Worm (Caenorhabditis elegans) whole organism, young adult: ENCODE measurements around the gene lin-42.

Source experiments
- B0261.1 ChIP-seq: sonication (generic microtip); optimal IDR thresholded peaks from 2 replicates; lab custom pipeline; 2016; ENCODE audit warnings: mild to moderate bottlenecking, missing genetic modification characterization, moderate library complexity, missing compliant biosample characterization
- F57C9.4 ChIP-seq: sonication (generic microtip); optimal IDR thresholded peaks from 2 replicates; lab custom pipeline; 2017; ENCODE audit warnings: mild to moderate bottlenecking, missing genetic modification characterization, missing compliant biosample characterization
- T07F8.4 ChIP-seq: sonication (generic microtip); optimal IDR thresholded peaks from 2 replicates; lab custom pipeline; 2016; ENCODE audit warnings: mild to moderate bottlenecking, missing genetic modification characterization, moderate library complexity, missing compliant biosample characterization
- Y67H2A.10 ChIP-seq: fragments of 200-800 bp; sonication (Bioruptor generic); conservative IDR thresholded peaks from 2 replicates; pipeline ENCODE4 v1.3.6; 2022; ENCODE audit warnings: missing genetic modification reagents, missing genetic modification characterization, missing compliant biosample characterization
- ZK185.1 ChIP-seq: sonication (generic microtip); optimal IDR thresholded peaks from 2 replicates; lab custom pipeline; 2016; ENCODE audit warnings: mild to moderate bottlenecking, missing genetic modification characterization, missing compliant biosample characterization; ENCODE audit not compliant: poor library complexity, severe bottlenecking
- ama-1 ChIP-seq, 3 experiments: fragments of 150-350 bp in 1 of 3; sonication (generic microtip) in 2 of 3; optimal IDR thresholded peaks; 2 replicates each; lab custom pipeline; 2014 to 2018; ENCODE audit warnings: missing biosample characterization in 2 of 3, missing genetic modification characterization in 2 of 3, missing genetic modification reagents in 2 of 3
- attf-5 ChIP-seq: fragments of 200-800 bp; sonication (Bioruptor generic); optimal IDR thresholded peaks from 2 replicates; lab custom pipeline; 2018; ENCODE audit warnings: mild to moderate bottlenecking, missing genetic modification characterization, missing compliant biosample characterization
- bed-1 ChIP-seq: fragments of 200-800 bp; sonication (Bioruptor generic); IDR thresholded peaks from 2 replicates; pipeline ENCODE4 v1.3.6; 2022; ENCODE audit warnings: missing genetic modification reagents, missing genetic modification characterization, missing compliant biosample characterization
- ceh-27 ChIP-seq: fragments of 200-800 bp; sonication (Bioruptor generic); optimal IDR thresholded peaks from 2 replicates; lab custom pipeline; 2018; ENCODE audit warnings: mild to moderate bottlenecking, missing genetic modification characterization, moderate library complexity, missing compliant biosample characterization
- ceh-40 ChIP-seq: fragments of 200-800 bp; sonication (Bioruptor generic); IDR thresholded peaks from 2 replicates; pipeline ENCODE4 v1.3.6; 2022; ENCODE audit warnings: missing genetic modification characterization, missing compliant biosample characterization
- ceh-58 ChIP-seq: fragments of 200-800 bp; sonication (Bioruptor generic); IDR thresholded peaks from 2 replicates; pipeline ENCODE4 v1.3.6; 2022; ENCODE audit warnings: missing genetic modification characterization, missing compliant biosample characterization
- ceh-79 ChIP-seq: sonication (generic microtip); optimal IDR thresholded peaks from 2 replicates; lab custom pipeline; 2017; ENCODE audit warnings: mild to moderate bottlenecking, missing genetic modification characterization, missing compliant biosample characterization
- ekl-4 ChIP-seq: fragments of 200-800 bp; sonication (Bioruptor generic); IDR thresholded peaks from 2 replicates; pipeline ENCODE4 v1.3.6; 2022; ENCODE audit warnings: missing genetic modification reagents, missing genetic modification characterization, missing compliant biosample characterization
- ets-4 ChIP-seq: fragments of 200-800 bp; sonication (Bioruptor generic); optimal IDR thresholded peaks from 2 replicates; lab custom pipeline; 2018; ENCODE audit warnings: mild to moderate bottlenecking, missing genetic modification characterization, missing compliant biosample characterization
- fkh-3 ChIP-seq: sonication (generic microtip); optimal IDR thresholded peaks from 2 replicates; lab custom pipeline; 2016; ENCODE audit warnings: mild to moderate bottlenecking, missing genetic modification characterization, missing compliant biosample characterization
- him-1 ChIP-seq: sonication (generic microtip); optimal IDR thresholded peaks from 2 replicates; lab custom pipeline; 2016; ENCODE audit warnings: missing genotype, missing genetic modification reagents, missing genetic modification characterization, missing compliant biosample characterization
- hmg-1.2 ChIP-seq: fragments of 200-800 bp; sonication (Bioruptor generic); IDR thresholded peaks from 2 replicates; pipeline ENCODE4 v1.3.6; 2022; ENCODE audit warnings: missing genetic modification reagents, missing genetic modification characterization, missing compliant biosample characterization
- let-526 ChIP-seq: fragments of 200-800 bp; sonication (Bioruptor generic); IDR thresholded peaks from 2 replicates; pipeline ENCODE4 v1.3.6; 2022; ENCODE audit warnings: missing genetic modification reagents, missing genetic modification characterization, missing compliant biosample characterization
- lin-54 ChIP-seq: fragments of 200-800 bp; sonication (Bioruptor generic); optimal IDR thresholded peaks from 2 replicates; lab custom pipeline; 2018; ENCODE audit warnings: mild to moderate bottlenecking, missing genetic modification characterization, missing compliant biosample characterization
- nfya-1 ChIP-seq: sonication (generic microtip); optimal IDR thresholded peaks from 2 replicates; lab custom pipeline; 2017; ENCODE audit warnings: antibody characterized with exemption, missing compliant biosample characterization, missing genetic modification characterization, borderline replicate concordance; ENCODE audit not compliant: insufficient read depth
- nhr-80 ChIP-seq: sonication (generic microtip); optimal IDR thresholded peaks from 2 replicates; lab custom pipeline; 2016; ENCODE audit warnings: missing genetic modification characterization, missing compliant biosample characterization
- rcor-1 ChIP-seq: fragments of 200-800 bp; sonication (Bioruptor generic); IDR thresholded peaks from 2 replicates; pipeline ENCODE4 v1.3.6; 2022; ENCODE audit warnings: missing genetic modification reagents, missing genetic modification characterization, missing compliant biosample characterization
- rec-8 ChIP-seq, 2 experiments: sonication (generic microtip); optimal IDR thresholded peaks; 2 replicates each; lab custom pipeline; 2016; ENCODE audit warnings: mild to moderate bottlenecking in 2 of 2, missing genetic modification characterization in 2 of 2, missing genetic modification reagents in 2 of 2, missing genotype in 2 of 2, missing biosample characterization in 1 of 2, missing compliant biosample characterization in 1 of 2, moderate library complexity in 1 of 2
- repo-1 ChIP-seq: sonication (generic microtip); optimal IDR thresholded peaks from 2 replicates; lab custom pipeline; 2017; ENCODE audit warnings: mild to moderate bottlenecking, missing genetic modification characterization, missing compliant biosample characterization
- rpc-1 ChIP-seq, 2 experiments: fragments of 150-350 bp in 1 of 2; sonication (generic microtip) in 1 of 2; optimal IDR thresholded peaks; 2 replicates each; lab custom pipeline; 2014 to 2018; ENCODE audit warnings: missing biosample characterization in 1 of 2, missing genetic modification characterization in 1 of 2, missing genetic modification reagents in 1 of 2, missing genotype in 1 of 2
- sea-2 ChIP-seq: fragments of 200-800 bp; sonication (Bioruptor generic); IDR thresholded peaks from 2 replicates; pipeline ENCODE4 v1.3.6; 2022; ENCODE audit warnings: missing genetic modification characterization, missing compliant biosample characterization
- sptf-2 ChIP-seq: fragments of 200-800 bp; sonication (Bioruptor generic); optimal IDR thresholded peaks from 2 replicates; lab custom pipeline; 2018; ENCODE audit warnings: mild to moderate bottlenecking, missing genetic modification characterization, missing compliant biosample characterization
- tbp1 ChIP-seq: fragments of 200-800 bp; sonication (Bioruptor generic); optimal IDR thresholded peaks from 2 replicates; lab custom pipeline; 2018; ENCODE audit warnings: mild to moderate bottlenecking, missing genetic modification characterization, missing compliant biosample characterization
- tlf-1 ChIP-seq: fragments of 200-800 bp; sonication (Bioruptor generic); optimal IDR thresholded peaks from 2 replicates; lab custom pipeline; 2018; ENCODE audit warnings: mild to moderate bottlenecking, missing genetic modification characterization, missing compliant biosample characterization
- unc-130 ChIP-seq: sonication (generic microtip); optimal IDR thresholded peaks from 2 replicates; lab custom pipeline; 2016; ENCODE audit warnings: missing genetic modification reagents, missing genetic modification characterization, missing compliant biosample characterization
- unc-62 ChIP-seq: fragments of 150-350 bp; optimal IDR thresholded peaks from 2 replicates; lab custom pipeline; 2014; ENCODE audit warnings: missing biosample characterization, missing genetic modification reagents, missing genetic modification characterization
- xnd-1 ChIP-seq: sonication (generic microtip); optimal IDR thresholded peaks from 2 replicates; lab custom pipeline; 2016; ENCODE audit warnings: missing genotype, missing genetic modification reagents, missing genetic modification characterization, missing compliant biosample characterization
- zfh-2 ChIP-seq: fragments of 200-800 bp; sonication (Bioruptor generic); conservative IDR thresholded peaks from 2 replicates; pipeline ENCODE4 v1.3.6; 2022; ENCODE audit warnings: missing genetic modification reagents, missing genetic modification characterization, missing compliant biosample characterization
- ztf-26 ChIP-seq: sonication (generic microtip); optimal IDR thresholded peaks from 2 replicates; lab custom pipeline; 2017; ENCODE audit warnings: missing genetic modification characterization, missing compliant biosample characterization
- ztf-28 ChIP-seq: fragments of 200-800 bp; sonication (Bioruptor generic); IDR thresholded peaks from 2 replicates; pipeline ENCODE4 v1.3.6; 2022; ENCODE audit warnings: missing genetic modification reagents, missing genetic modification characterization, missing compliant biosample characterization
- ztf-3 ChIP-seq: fragments of 200-800 bp; sonication (Bioruptor generic); optimal IDR thresholded peaks from 2 replicates; lab custom pipeline; 2018; ENCODE audit warnings: mild to moderate bottlenecking, missing genetic modification characterization, missing compliant biosample characterization
- ztf-6 ChIP-seq: fragments of 200-800 bp; sonication (Bioruptor generic); IDR thresholded peaks from 2 replicates; pipeline ENCODE4 v1.3.6; 2022; ENCODE audit warnings: missing genetic modification reagents, missing genetic modification characterization, missing compliant biosample characterization

lin-42 gene

DNA sequence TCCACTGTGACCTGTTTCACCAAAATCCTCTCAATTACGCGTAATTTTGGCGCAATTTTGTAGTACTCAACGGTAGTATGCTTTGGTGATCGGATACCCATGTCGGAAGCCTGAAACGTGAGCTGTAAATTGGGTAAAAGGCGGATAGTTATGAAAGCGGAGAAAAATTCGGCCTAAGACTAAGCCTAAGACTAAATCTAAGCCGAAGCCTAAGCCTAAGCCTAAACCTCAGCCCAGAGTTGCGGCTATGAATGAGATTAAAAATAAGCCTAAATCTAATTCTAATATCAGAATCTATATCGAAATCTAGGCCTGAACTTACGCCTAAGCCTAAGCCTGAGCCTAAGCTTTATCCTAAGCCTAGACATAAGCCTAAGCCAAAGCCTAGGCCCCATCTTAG, at the start of gene lin-42:
Gene lin-42 (minus strand): TSS at position 101 of the 400 bp plus-strand sequence.
- TF ChIP-seq fkh-3 (tag; lab: Kevin White, UChicago) (no peak), xnd-1 (tag; lab: Kevin White, UChicago) (no peak)

DNA sequence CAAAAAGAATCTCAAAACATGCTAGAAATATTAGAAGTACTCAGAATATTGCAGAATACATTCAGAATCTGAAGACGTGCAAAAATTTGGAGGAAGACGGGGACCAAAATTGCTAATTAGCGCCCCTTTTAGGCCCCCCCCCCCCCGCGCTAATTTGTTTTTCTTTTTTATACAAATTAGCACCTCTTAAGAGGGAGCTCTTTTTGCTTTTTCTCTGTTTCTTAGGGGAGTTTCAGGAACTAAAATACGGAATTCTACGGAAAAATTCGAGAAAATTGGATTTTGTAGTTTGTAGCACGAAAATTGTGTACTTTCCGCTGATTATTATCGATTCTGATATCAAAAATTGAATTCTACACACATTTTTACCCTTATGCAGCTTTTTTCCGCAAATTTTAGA, 49.4 kb upstream of the lin-42 start, which contains the start of gene glb-31:
Gene glb-31 (minus strand): TSS at position 101 of the 400 bp plus-strand sequence.
- no peak for TF ChIP-seq ceh-58 (GFP tag; lab: Robert Waterston, UW)
- TF ChIP-seq him-1 (tag; lab: Kevin White, UChicago) = no peak
- TF ChIP-seq F57C9.4 = no peak
- TF ChIP-seq unc-130 (GFP tag; lab: Kevin White, UChicago) = no peak
- no peak for TF ChIP-seq ets-4 (GFP tag; lab: Kevin White, UChicago)
- TF ChIP-seq zfh-2 (GFP tag; lab: Robert Waterston, UW) = no peak
- no peak for TF ChIP-seq unc-62 (GFP tag; lab: Kevin White, UChicago)
- TF ChIP-seq B0261.1 (tag; lab: Kevin White, UChicago) = no peak
- no peak for TF ChIP-seq sptf-2 (GFP tag; lab: Kevin White, UChicago)
- no peak for TF ChIP-seq lin-54 (GFP tag; lab: Kevin White, UChicago)
- TF ChIP-seq hmg-1.2 (GFP tag; lab: Robert Waterston, UW) = no peak
- TF ChIP-seq ekl-4 (GFP tag; lab: Robert Waterston, UW) = no peak
- no peak for TF ChIP-seq sea-2 (GFP tag; lab: Robert Waterston, UW)
- no peak for TF ChIP-seq ztf-3 (GFP tag; lab: Kevin White, UChicago)
- no peak for TF ChIP-seq ztf-28
- TF ChIP-seq T07F8.4 (tag; lab: Kevin White, UChicago) = no peak
- TF ChIP-seq Y67H2A.10 (GFP tag; lab: Robert Waterston, UW) = no peak
- TF ChIP-seq ceh-40 (GFP tag; lab: Robert Waterston, UW) = no peak
- no peak for TF ChIP-seq ceh-27 (GFP tag; lab: Kevin White, UChicago)
- no peak for TF ChIP-seq ztf-26 (tag; lab: Kevin White, UChicago)

DNA sequence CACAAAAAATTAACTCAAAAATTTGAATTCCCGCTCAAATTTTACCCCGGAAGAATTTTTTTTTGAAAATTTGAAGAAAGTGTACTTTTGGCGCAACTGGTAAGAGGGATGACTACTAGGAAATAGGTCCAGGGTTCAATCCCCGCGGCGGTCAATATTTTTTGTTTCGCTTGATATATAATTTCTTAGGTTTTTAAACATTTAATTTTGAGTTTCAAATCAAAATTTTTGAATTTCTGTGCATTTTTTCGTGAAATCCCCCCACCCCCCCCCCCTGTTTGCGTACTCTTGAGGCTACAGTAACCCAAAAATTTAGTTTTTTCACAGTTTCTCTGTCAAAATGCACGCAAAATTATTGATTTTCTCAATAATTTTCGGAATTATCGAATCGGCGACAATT, 46.0 kb upstream of the lin-42 start, which contains the start of gene Y57G7A.1:
Gene Y57G7A.1 (plus strand): TSS at position 301 of the 400 bp plus-strand sequence.
- TF ChIP-seq rpc-1 (optimal IDR thresholded peaks at IDR 0.05; lab: Kevin White, UChicago) = peak; percentile 7
- peak; percentile 48 for TF ChIP-seq rpc-1 (tag; optimal IDR thresholded peaks at IDR 0.05; lab: Kevin White, UChicago)
- no peak for TF ChIP-seq tlf-1 (GFP tag; lab: Kevin White, UChicago)
- no peak for TF ChIP-seq ceh-79 (tag; lab: Kevin White, UChicago)
- no peak for TF ChIP-seq ets-4 (GFP tag; lab: Kevin White, UChicago)
- no peak for TF ChIP-seq nhr-80 (tag; lab: Kevin White, UChicago)
- TF ChIP-seq nfya-1 (tag; lab: Kevin White, UChicago) = no peak
- no peak for TF ChIP-seq ama-1 (optimal IDR thresholded peaks at IDR 0.05; lab: Kevin White, UChicago)
- no peak for TF ChIP-seq ama-1 (GFP tag; optimal IDR thresholded peaks at IDR 0.05; lab: Kevin White, UChicago)
- no peak for TF ChIP-seq ceh-58 (GFP tag; lab: Robert Waterston, UW)
- peak; percentile 31 for TF ChIP-seq tbp1
- no peak for TF ChIP-seq bed-1
- no peak for TF ChIP-seq rcor-1 (GFP tag; lab: Robert Waterston, UW)
- TF ChIP-seq repo-1 (tag; lab: Kevin White, UChicago) = no peak
- no peak for TF ChIP-seq ZK185.1 (tag; lab: Kevin White, UChicago)

DNA sequence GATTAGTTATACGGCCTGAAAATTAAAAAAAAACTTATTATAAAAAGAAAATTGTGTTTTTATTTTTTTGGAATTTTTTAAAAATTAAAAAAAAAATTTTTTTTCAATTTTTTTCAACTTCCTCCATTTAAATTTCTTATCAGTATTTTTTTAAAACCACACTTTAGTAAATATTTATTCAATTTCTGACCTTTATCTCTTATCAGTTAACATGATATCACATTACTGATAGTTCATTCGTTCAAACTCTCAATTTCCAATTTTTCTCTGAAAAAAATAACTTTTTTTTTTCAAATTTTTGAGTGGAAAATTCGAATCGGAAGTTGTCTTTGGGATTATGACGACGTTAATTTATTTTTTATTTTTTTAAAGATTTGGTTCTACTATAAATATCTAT, 45.5 kb upstream of the lin-42 start:
- TF ChIP-seq rec-8 (tag; optimal IDR thresholded peaks at IDR 0.05; lab: Kevin White, UChicago) = no peak
- no peak for TF ChIP-seq B0261.1 (tag; lab: Kevin White, UChicago)
- TF ChIP-seq attf-5 (GFP tag; lab: Kevin White, UChicago) = no peak
- TF ChIP-seq let-526 (GFP tag; lab: Robert Waterston, UW) = no peak
- TF ChIP-seq ztf-6 (GFP tag; lab: Robert Waterston, UW) = no peak
- no peak for TF ChIP-seq nhr-80 (tag; lab: Kevin White, UChicago)
